Worm (Caenorhabditis elegans) whole organism, mixed stage, embryonic: ENCODE measurements around the gene odd-2.

Experiments used
- blmp-1 ChIP-seq: fragments of 150-350 bp; optimal IDR thresholded peaks from 2 replicates; lab custom pipeline; 2014; ENCODE audit warnings: missing biosample characterization, missing genetic modification characterization
- ces-1 ChIP-seq: fragments of 150-350 bp; optimal IDR thresholded peaks from 2 replicates; lab custom pipeline; 2014; ENCODE audit warnings: missing biosample characterization, missing genetic modification reagents, missing genetic modification characterization
- lsy-2 ChIP-seq: fragments of 150-350 bp; optimal IDR thresholded peaks from 2 replicates; lab custom pipeline; 2014; ENCODE audit warnings: missing biosample characterization, missing genetic modification characterization
- mep-1 ChIP-seq: fragments of 150-350 bp; optimal IDR thresholded peaks from 2 replicates; lab custom pipeline; 2017; ENCODE audit warnings: missing biosample characterization, missing genetic modification reagents, missing genetic modification characterization, inconsistent platforms
- nhr-12 ChIP-seq: fragments of 150-350 bp; optimal IDR thresholded peaks from 2 replicates; lab custom pipeline; 2014; ENCODE audit warnings: missing biosample characterization, missing genetic modification characterization
- nhr-2 ChIP-seq: fragments of 150-350 bp; optimal IDR thresholded peaks from 2 replicates; lab custom pipeline; 2014; ENCODE audit warnings: missing biosample characterization, missing genetic modification characterization
- nhr-237 ChIP-seq: fragments of 150-350 bp; optimal IDR thresholded peaks from 2 replicates; lab custom pipeline; 2014; ENCODE audit warnings: missing biosample characterization, missing genetic modification characterization
- nhr-76 ChIP-seq: sonication (generic microtip); optimal IDR thresholded peaks from 2 replicates; lab custom pipeline; 2017; ENCODE audit warnings: missing biosample characterization, missing genetic modification characterization
- pha-4 ChIP-seq: fragments of 150-350 bp; optimal IDR thresholded peaks from 2 replicates; lab custom pipeline; 2018; ENCODE audit warnings: missing biosample characterization, missing genetic modification reagents, missing genetic modification characterization
- unc-120 ChIP-seq: sonication (generic microtip); optimal IDR thresholded peaks from 2 replicates; lab custom pipeline; 2017; ENCODE audit warnings: missing genetic modification characterization, missing compliant biosample characterization; ENCODE audit not compliant: poor library complexity, severe bottlenecking
- unc-62 ChIP-seq: fragments of 150-350 bp; optimal IDR thresholded peaks from 2 replicates; lab custom pipeline; 2014; ENCODE audit warnings: missing biosample characterization, missing genetic modification reagents, missing genetic modification characterization
- ztf-11 ChIP-seq: fragments of 150-350 bp; optimal IDR thresholded peaks from 2 replicates; lab custom pipeline; 2014; ENCODE audit warnings: missing biosample characterization, missing genetic modification characterization

DNA sequence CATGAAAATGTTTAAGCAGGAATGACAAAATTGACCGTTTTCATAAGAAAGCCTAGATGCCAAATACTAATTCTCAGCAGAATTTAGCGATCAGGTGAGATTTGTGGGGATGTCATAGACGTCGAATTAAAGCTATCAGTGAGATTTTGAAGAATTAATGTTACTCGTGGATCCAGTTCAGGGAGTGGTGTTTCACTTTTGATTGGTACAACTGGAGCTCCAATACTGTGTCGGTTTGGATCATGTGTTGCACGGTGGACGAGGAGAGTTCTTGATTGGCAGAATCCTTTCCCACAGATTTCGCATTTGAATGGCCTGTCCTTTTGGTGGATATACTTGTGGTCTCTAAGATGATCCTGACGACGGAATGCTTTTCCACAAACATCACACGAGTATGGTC lies 765 bp downstream of the odd-2 start:
- no peak for TF ChIP-seq lsy-2
- TF ChIP-seq ztf-11 = no peak
- TF ChIP-seq unc-120 (tag; lab: Kevin White, UChicago) = no peak
- TF ChIP-seq nhr-237 = no peak
- no peak for TF ChIP-seq nhr-76 (tag; lab: Kevin White, UChicago)
- no peak for TF ChIP-seq blmp-1 (tag; lab: Kevin White, UChicago)
- no peak for TF ChIP-seq pha-4 (tag; lab: Kevin White, UChicago)
- no peak for TF ChIP-seq unc-62
- TF ChIP-seq ces-1 (GFP tag; lab: Kevin White, UChicago) = no peak
- TF ChIP-seq nhr-2 (tag; lab: Kevin White, UChicago) = no peak
- TF ChIP-seq nhr-12 (tag; lab: Kevin White, UChicago) = no peak
- no peak for TF ChIP-seq mep-1 (tag; lab: Kevin White, UChicago)
